Fruit fly (Drosophila melanogaster): Measurements from ENCODE around the gene CG5418.

dm6 chr2L:12459191-12459590 lies 6.1 kb upstream of the CG5418 start:
- no peak for TF ChIP-seq CG8301 (tag; optimal IDR thresholded peaks at IDR 0.05)
- TF ChIP-seq Ets98B (GFP tag; IDR thresholded peaks at IDR 0.05), result no peak
- TF ChIP-seq gl (tag; optimal IDR thresholded peaks at IDR 0.05), result no peak
- TF ChIP-seq EcR (GFP tag; optimal IDR thresholded peaks at IDR 0.05), result no peak
- no peak for TF ChIP-seq fd96Ca (GFP tag; IDR thresholded peaks at IDR 0.05)
- no peak for TF ChIP-seq Pif1B (GFP tag; optimal IDR thresholded peaks at IDR 0.05)
- no peak for TF ChIP-seq CG13204 (GFP tag; optimal IDR thresholded peaks at IDR 0.05)
- TF ChIP-seq CG17806 (tag; optimal IDR thresholded peaks at IDR 0.05), result no peak
- TF ChIP-seq CG9948 (tag; optimal IDR thresholded peaks at IDR 0.05), result no peak
- no peak for TF ChIP-seq CG34367 (tag; optimal IDR thresholded peaks at IDR 0.05)
- no peak for TF ChIP-seq rn (GFP tag; IDR thresholded peaks at IDR 0.05)
- TF ChIP-seq CG4496 (GFP tag; IDR thresholded peaks at IDR 0.05), result no peak
- no peak for TF ChIP-seq CG10348 (GFP tag; IDR thresholded peaks at IDR 0.05)
